Fruit fly (Drosophila melanogaster) whole organism, pupa: ENCODE results near the gene CG17294.

Experiments
- CG4496 ChIP-seq: fragments of 200-800 bp; sonication (Bioruptor generic); IDR thresholded peaks from 3 replicates; pipeline ENCODE4 v1.3.6; 2022; ENCODE audit warnings: missing biosample characterization, missing genetic modification characterization
- CG8159 ChIP-seq: fragments of 200-800 bp; sonication (Bioruptor generic); optimal IDR thresholded peaks from 3 replicates; lab custom pipeline; 2018; ENCODE audit warnings: missing biosample characterization, mild to moderate bottlenecking, missing genetic modification characterization, moderate library complexity
- Pif1A ChIP-seq: fragments of 200-800 bp; sonication (Bioruptor generic); optimal IDR thresholded peaks from 3 replicates; lab custom pipeline; 2016; ENCODE audit warnings: missing biosample characterization, missing genetic modification characterization
- Snoo ChIP-seq: fragments of 200-800 bp; sonication (Bioruptor generic); optimal IDR thresholded peaks from 3 replicates; lab custom pipeline; 2017; ENCODE audit warnings: missing biosample characterization, mild to moderate bottlenecking, missing genetic modification characterization, inconsistent platforms

DNA sequence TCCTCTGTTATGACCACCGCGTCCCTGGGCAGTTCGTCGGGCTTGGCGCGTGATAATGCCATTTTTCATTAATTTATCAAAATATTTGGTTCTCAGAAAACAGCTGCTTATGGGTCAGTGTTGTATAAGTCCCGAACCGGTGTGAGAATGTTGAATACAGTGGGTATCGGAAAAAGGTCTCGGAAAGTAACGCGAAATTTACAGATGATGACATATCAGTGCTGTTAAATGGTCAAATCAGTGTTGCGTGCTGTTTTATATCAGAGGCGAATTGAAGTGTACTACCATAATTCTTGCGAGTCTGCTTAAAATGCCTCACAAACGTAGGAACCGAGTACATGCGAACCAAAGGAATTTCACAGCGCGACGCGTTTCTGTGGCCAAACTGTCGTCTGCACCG lies 5.8 kb downstream of the CG17294 start, which contains the start of the genes CG13392 and Rcd4:
- TF ChIP-seq Pif1A (GFP tag; lab: Kevin White, UChicago), result peak; percentile 48
- TF ChIP-seq CG4496 (GFP tag; lab: Robert Waterston, UW), result peak; percentile 80
- TF ChIP-seq CG8159, result peak; percentile 47
- peak; percentile 67 for TF ChIP-seq Snoo (tag; lab: Kevin White, UChicago)
